Worm (Caenorhabditis elegans): ENCODE measurements around the gene dpr-1.

- TF ChIP-seq ceh-36 (tag; optimal IDR thresholded peaks at IDR 0.05) (no peak), tbx-11 (GFP tag; IDR thresholded peaks at IDR 0.05) (no peak), F13C5.2 (tag; optimal IDR thresholded peaks at IDR 0.05) (no peak), tra-4 (tag; optimal IDR thresholded peaks at IDR 0.05) (no peak), hnd-1 (tag; optimal IDR thresholded peaks at IDR 0.05) (no peak), flt-1 (GFP tag; IDR thresholded peaks at IDR 0.05) (no peak), hmg-4 (GFP tag; optimal IDR thresholded peaks at IDR 0.05) (no peak), B0310.2 (tag; optimal IDR thresholded peaks at IDR 0.05) (no peak), ama-1 (optimal IDR thresholded peaks at IDR 0.05) (no peak), aly-1 (tag; optimal IDR thresholded peaks at IDR 0.05) (no peak), ceh-13 (GFP tag; optimal IDR thresholded peaks at IDR 0.05) (no peak), pes-1 (GFP tag; IDR thresholded peaks at IDR 0.05) (no peak), sea-1 (GFP tag; conservative IDR thresholded peaks at IDR 0.05) (no peak)
Measured at ce11 chrV:13963279-13963976, 21.4 kb upstream of the dpr-1 start, which contains the start of gene sao-1.

Measured in whole organism, early embryonic.